Worm (Caenorhabditis elegans) whole organism, late embryonic: Measurements from ENCODE around the gene srb-11.
A peak's percentile ranks its signal among the peaks of the same experiment; 100 is the strongest.

Source experiments
- C08G9.2 ChIP-seq: sonication (generic microtip); optimal IDR thresholded peaks from 2 replicates; lab custom pipeline; 2016; ENCODE audit warnings: mild to moderate bottlenecking, missing genetic modification characterization, moderate library complexity, missing compliant biosample characterization
- F13H6.1 ChIP-seq: sonication (generic microtip); optimal IDR thresholded peaks from 2 replicates; lab custom pipeline; 2016; ENCODE audit warnings: missing genetic modification characterization, missing compliant biosample characterization
- K02D7.2 ChIP-seq: sonication (generic microtip); optimal IDR thresholded peaks from 2 replicates; lab custom pipeline; 2017; ENCODE audit warnings: mild to moderate bottlenecking, missing genetic modification characterization, missing compliant biosample characterization
- K09A11.1 ChIP-seq: sonication (generic microtip); optimal IDR thresholded peaks from 2 replicates; lab custom pipeline; 2017; ENCODE audit warnings: antibody characterized with exemption, mild to moderate bottlenecking, missing genetic modification characterization, missing compliant biosample characterization; ENCODE audit not compliant: insufficient read depth
- ahr-1 ChIP-seq: sonication (generic microtip); optimal IDR thresholded peaks from 2 replicates; lab custom pipeline; 2016; ENCODE audit warnings: missing genetic modification characterization, missing compliant biosample characterization
- ceh-19 ChIP-seq: fragments of 200-800 bp; sonication (Bioruptor generic); optimal IDR thresholded peaks from 2 replicates; lab custom pipeline; 2018; ENCODE audit warnings: mild to moderate bottlenecking, missing genetic modification characterization, missing compliant biosample characterization
- ceh-2 ChIP-seq: sonication (generic microtip); optimal IDR thresholded peaks from 2 replicates; lab custom pipeline; 2016; ENCODE audit warnings: missing genotype, missing genetic modification characterization, missing compliant biosample characterization
- ceh-22 ChIP-seq: sonication (generic microtip); optimal IDR thresholded peaks from 2 replicates; lab custom pipeline; 2017; ENCODE audit warnings: missing biosample characterization, missing genetic modification characterization
- ceh-30 ChIP-seq: fragments of 150-350 bp; optimal IDR thresholded peaks from 2 replicates; lab custom pipeline; 2014; ENCODE audit warnings: missing biosample characterization, missing genetic modification characterization
- ceh-34 ChIP-seq: sonication (generic microtip); optimal IDR thresholded peaks from 2 replicates; lab custom pipeline; 2016; ENCODE audit warnings: mild to moderate bottlenecking, missing genetic modification characterization, missing compliant biosample characterization
- ceh-45 ChIP-seq: fragments of 200-800 bp; sonication (Bioruptor generic); IDR thresholded peaks from 2 replicates; pipeline ENCODE4 v1.3.6; 2022; ENCODE audit warnings: missing genetic modification reagents, missing genetic modification characterization, missing compliant biosample characterization
- ceh-9 ChIP-seq: sonication (generic microtip); optimal IDR thresholded peaks from 2 replicates; lab custom pipeline; 2016; ENCODE audit warnings: mild to moderate bottlenecking, missing genetic modification characterization, inconsistent platforms, missing compliant biosample characterization
- che-1 ChIP-seq: sonication (generic microtip); optimal IDR thresholded peaks from 2 replicates; lab custom pipeline; 2016; ENCODE audit warnings: mild to moderate bottlenecking, missing genetic modification characterization, missing compliant biosample characterization
- dmd-4 ChIP-seq: sonication (generic microtip); optimal IDR thresholded peaks from 2 replicates; lab custom pipeline; 2016; ENCODE audit warnings: borderline replicate concordance, missing genetic modification characterization, missing compliant biosample characterization
- elt-2 ChIP-seq: sonication (generic microtip); optimal IDR thresholded peaks from 2 replicates; lab custom pipeline; 2016; ENCODE audit warnings: missing genetic modification reagents, missing genetic modification characterization, missing compliant biosample characterization
- ets-4 ChIP-seq: sonication (generic microtip); optimal IDR thresholded peaks from 2 replicates; lab custom pipeline; 2016; ENCODE audit warnings: missing genetic modification characterization, missing compliant biosample characterization
- fkh-10 ChIP-seq: fragments of 150-350 bp; optimal IDR thresholded peaks from 2 replicates; lab custom pipeline; 2014; ENCODE audit warnings: missing biosample characterization, missing genetic modification reagents, missing genetic modification characterization
- fkh-6 ChIP-seq: sonication (generic microtip); optimal IDR thresholded peaks from 2 replicates; lab custom pipeline; 2016; ENCODE audit warnings: missing genetic modification characterization, missing compliant biosample characterization
- gmeb-2 ChIP-seq: sonication (generic microtip); optimal IDR thresholded peaks from 2 replicates; lab custom pipeline; 2016; ENCODE audit warnings: missing genetic modification characterization, inconsistent platforms, missing compliant biosample characterization
- hlh-13 ChIP-seq: fragments of 200-800 bp; sonication (Bioruptor generic); optimal IDR thresholded peaks from 2 replicates; lab custom pipeline; 2018; ENCODE audit warnings: mild to moderate bottlenecking, missing genetic modification characterization, missing compliant biosample characterization
- hlh-15 ChIP-seq: sonication (generic microtip); optimal IDR thresholded peaks from 2 replicates; lab custom pipeline; 2016; ENCODE audit warnings: missing genetic modification characterization, missing compliant biosample characterization
- hlh-6 ChIP-seq: sonication (generic microtip); optimal IDR thresholded peaks from 2 replicates; lab custom pipeline; 2016; ENCODE audit warnings: missing genotype, missing genetic modification characterization, missing compliant biosample characterization
- lim-6 ChIP-seq: sonication (generic microtip); optimal IDR thresholded peaks from 2 replicates; lab custom pipeline; 2016; ENCODE audit warnings: missing genetic modification characterization, missing compliant biosample characterization
- nfya-1 ChIP-seq: sonication (generic microtip); optimal IDR thresholded peaks from 2 replicates; lab custom pipeline; 2017; ENCODE audit warnings: missing genetic modification characterization, mild to moderate bottlenecking, missing compliant biosample characterization, antibody characterized with exemption, moderate library complexity
- npax-4 ChIP-seq: sonication (generic microtip); optimal IDR thresholded peaks from 2 replicates; lab custom pipeline; 2016; ENCODE audit warnings: missing genetic modification characterization, missing compliant biosample characterization
- odd-2 ChIP-seq: sonication (generic microtip); optimal IDR thresholded peaks from 2 replicates; lab custom pipeline; 2017; ENCODE audit warnings: antibody characterized with exemption, mild to moderate bottlenecking, missing genetic modification characterization, missing compliant biosample characterization
- pax-1 ChIP-seq: fragments of 150-350 bp; optimal IDR thresholded peaks from 2 replicates; lab custom pipeline; 2014; ENCODE audit warnings: missing biosample characterization, missing genetic modification characterization
- pha-4 ChIP-seq: fragments of 150-350 bp; optimal IDR thresholded peaks from 2 replicates; lab custom pipeline; 2018; ENCODE audit warnings: missing biosample characterization, missing genetic modification reagents, missing genetic modification characterization
- pqm-1 ChIP-seq: sonication (generic microtip); optimal IDR thresholded peaks from 2 replicates; lab custom pipeline; 2016; ENCODE audit warnings: missing genetic modification characterization, missing compliant biosample characterization
- pros-1 ChIP-seq: fragments of 150-350 bp; optimal IDR thresholded peaks from 2 replicates; lab custom pipeline; 2014; ENCODE audit warnings: missing biosample characterization, missing genetic modification reagents, missing genetic modification characterization
- rnt-1 ChIP-seq: sonication (generic microtip); optimal IDR thresholded peaks from 2 replicates; lab custom pipeline; 2016; ENCODE audit warnings: missing genetic modification characterization, missing compliant biosample characterization
- sox-2 ChIP-seq: fragments of 200-800 bp; sonication (Bioruptor generic); IDR thresholded peaks from 2 replicates; pipeline ENCODE4 v1.3.6; 2022; ENCODE audit warnings: missing genetic modification reagents, missing genetic modification characterization, missing compliant biosample characterization
- sox-4 ChIP-seq: sonication (generic microtip); optimal IDR thresholded peaks from 2 replicates; lab custom pipeline; 2017; ENCODE audit warnings: mild to moderate bottlenecking, missing genetic modification characterization, inconsistent platforms, missing compliant biosample characterization
- syd-9 ChIP-seq: sonication (generic microtip); optimal IDR thresholded peaks from 2 replicates; lab custom pipeline; 2016; ENCODE audit warnings: mild to moderate bottlenecking, missing genetic modification characterization, moderate library complexity, missing compliant biosample characterization
- tbx-2 ChIP-seq: sonication (generic microtip); optimal IDR thresholded peaks from 2 replicates; lab custom pipeline; 2016; ENCODE audit warnings: missing genetic modification characterization, missing compliant biosample characterization
- ttx-3 ChIP-seq: sonication (generic microtip); optimal IDR thresholded peaks from 2 replicates; lab custom pipeline; 2016; ENCODE audit warnings: missing genetic modification reagents, missing genetic modification characterization, missing compliant biosample characterization
- unc-86 ChIP-seq: sonication (generic microtip); optimal IDR thresholded peaks from 2 replicates; lab custom pipeline; 2016; ENCODE audit warnings: missing genetic modification characterization, missing compliant biosample characterization
- zip-5 ChIP-seq: sonication (generic microtip); optimal IDR thresholded peaks from 2 replicates; lab custom pipeline; 2016; ENCODE audit warnings: missing genetic modification characterization, missing compliant biosample characterization
- ztf-16 ChIP-seq: sonication (generic microtip); optimal IDR thresholded peaks from 2 replicates; lab custom pipeline; 2017; ENCODE audit warnings: missing genetic modification characterization, missing compliant biosample characterization

Gene srb-11

ce11 chrIII:6507832-6508231 lies 15.1 kb upstream of the srb-11 start, which contains the start of gene F23F12.12:
F23F12.12 (plus strand) TSS chrIII:6508132.
- TF ChIP-seq hlh-6 (tag; lab: Kevin White, UChicago) (no peak), K02D7.2 (no peak), ztf-16 (no peak), pha-4 (tag; lab: Kevin White, UChicago) (no peak), pqm-1 (tag; lab: Kevin White, UChicago) (no peak), elt-2 (tag; lab: Kevin White, UChicago) (no peak)
- TF ChIP-seq, all 69 proteins: peak for 0

DNA sequence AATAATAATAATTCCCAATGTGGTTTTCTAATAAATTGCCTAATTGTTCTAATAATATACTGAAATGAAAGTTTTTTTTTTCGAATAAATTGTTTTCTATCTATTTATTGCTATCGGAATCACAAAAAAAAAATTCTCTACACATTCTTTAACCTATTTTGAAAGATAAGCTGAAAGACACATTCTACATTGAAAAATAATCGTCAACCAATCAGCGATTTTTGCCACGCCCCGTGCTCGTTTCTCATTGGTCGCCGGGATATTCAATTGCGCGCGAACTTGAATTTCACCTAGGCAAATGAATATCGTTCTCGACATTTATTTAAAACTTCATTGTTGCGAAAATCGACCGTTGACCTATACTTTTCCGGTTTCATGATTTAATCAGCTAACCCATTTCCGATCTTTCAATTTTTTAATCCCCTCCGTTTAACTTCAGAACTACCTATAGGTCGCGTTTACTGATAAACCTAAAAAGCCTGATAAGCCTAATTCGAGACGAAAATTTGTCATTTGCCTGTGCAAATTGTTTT lies 7.4 kb upstream of the srb-11 start, which contains the start of gene F23F12.3:
TSS of gene F23F12.3 (plus strand) at position 483 of the 533 bp plus-strand sequence.
- TF ChIP-seq che-1 (tag; lab: Kevin White, UChicago) = no peak
- peak; percentile 43 for TF ChIP-seq nfya-1 (tag; lab: Kevin White, UChicago)
- TF ChIP-seq, all 69 proteins: peak for 1

DNA sequence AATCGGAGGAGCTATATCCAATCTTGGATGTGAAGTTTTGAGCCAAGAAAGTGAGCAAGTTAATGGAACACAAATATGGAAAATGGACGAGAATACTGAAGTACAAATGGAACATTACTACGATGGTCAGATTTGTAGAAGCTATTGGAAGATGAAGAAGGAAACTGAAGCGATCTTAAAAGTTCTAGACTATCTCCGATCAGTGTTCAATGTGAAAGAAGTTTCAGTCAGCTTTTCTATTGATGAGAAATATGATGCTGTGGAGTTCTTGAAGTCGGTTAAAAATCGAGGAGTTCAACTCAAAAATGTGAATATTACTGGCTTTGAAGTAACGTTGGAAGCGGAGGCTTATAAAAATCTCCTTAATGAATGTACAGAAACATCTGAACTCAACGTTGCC lies 6.4 kb upstream of the srb-11 start:
- TF ChIP-seq npax-4 (tag; lab: Kevin White, UChicago) = no peak
- TF ChIP-seq hlh-15 (tag; lab: Kevin White, UChicago) = no peak
- no peak for TF ChIP-seq ceh-45 (GFP tag; lab: Robert Waterston, UW)
- no peak for TF ChIP-seq dmd-4 (tag; lab: Kevin White, UChicago)
- TF ChIP-seq pax-1 = no peak
- TF ChIP-seq, all 69 proteins: peak for 0

- TF ChIP-seq ets-4 (no peak), rnt-1 (tag; lab: Kevin White, UChicago) (no peak), hlh-13 (GFP tag; lab: Kevin White, UChicago) (no peak), sox-2 (GFP tag; lab: Robert Waterston, UW) (no peak), sox-4 (no peak)
Measured at ce11 chrIII:6498176-6498575, 5.5 kb upstream of the srb-11 start, which contains the start of gene sdz-15. sdz-15 (plus strand) TSS chrIII:6498476.

DNA sequence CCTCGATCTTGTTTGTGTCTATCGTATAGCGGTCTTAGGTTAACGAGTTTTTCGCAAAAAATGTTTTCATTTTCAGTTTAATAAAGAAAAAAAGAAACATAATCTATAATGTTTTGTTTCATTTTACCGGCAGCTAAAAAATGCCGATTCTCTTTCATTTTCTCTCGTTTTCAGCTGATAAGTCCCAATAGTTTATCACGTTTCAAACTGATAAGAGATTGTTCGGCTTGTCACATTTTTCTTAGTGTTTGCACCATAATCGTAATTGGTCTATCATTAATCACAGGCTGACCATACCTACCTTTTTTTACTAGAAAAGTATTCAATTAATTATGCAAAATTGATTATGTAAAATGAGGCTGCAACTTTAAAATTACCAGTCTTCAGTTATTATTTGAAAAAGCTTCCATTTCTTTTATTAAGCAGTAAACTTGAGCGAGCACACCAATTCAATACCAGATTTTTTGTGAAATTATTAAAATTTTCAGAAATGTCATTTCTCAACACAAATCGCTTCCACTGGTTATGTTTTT lies 2.5 kb upstream of the srb-11 start, which contains the start of gene F23F12.13:
TSS of gene F23F12.13 (plus strand) at position 483 of the 533 bp plus-strand sequence.
- TF ChIP-seq ahr-1 (tag; lab: Kevin White, UChicago) (no peak), elt-2 (tag; lab: Kevin White, UChicago) (peak; percentile 69)

- no peak for TF ChIP-seq odd-2 (tag; lab: Kevin White, UChicago)
- TF ChIP-seq ztf-16 = no peak
- no peak for TF ChIP-seq hlh-6 (tag; lab: Kevin White, UChicago)
- TF ChIP-seq ceh-9 (tag; lab: Kevin White, UChicago) = no peak
- no peak for TF ChIP-seq dmd-4 (tag; lab: Kevin White, UChicago)
- TF ChIP-seq ceh-34 = no peak
- no peak for TF ChIP-seq tbx-2
- TF ChIP-seq zip-5 = no peak
- no peak for TF ChIP-seq fkh-6 (tag; lab: Kevin White, UChicago)
- TF ChIP-seq K09A11.1 (tag; lab: Kevin White, UChicago) = no peak
- no peak for TF ChIP-seq pros-1
- TF ChIP-seq fkh-10 (GFP tag; lab: Kevin White, UChicago) = no peak
- no peak for TF ChIP-seq ttx-3 (tag; lab: Kevin White, UChicago)
Measured at ce11 chrIII:6490989-6491388, 1.7 kb downstream of the srb-11 start.

- TF ChIP-seq syd-9 (no peak), F13H6.1 (no peak), ceh-2 (tag; lab: Kevin White, UChicago) (no peak), ceh-19 (GFP tag; lab: Kevin White, UChicago) (no peak), gmeb-2 (tag; lab: Kevin White, UChicago) (no peak), ceh-30 (no peak), pqm-1 (tag; lab: Kevin White, UChicago) (no peak), ceh-9 (tag; lab: Kevin White, UChicago) (no peak), ceh-22 (no peak), sox-2 (GFP tag; lab: Robert Waterston, UW) (no peak), C08G9.2 (tag; lab: Kevin White, UChicago) (no peak), K02D7.2 (no peak), hlh-13 (GFP tag; lab: Kevin White, UChicago) (no peak), unc-86 (tag; lab: Kevin White, UChicago) (no peak), lim-6 (no peak)
Measured at ce11 chrIII:6489493-6489892, 3.2 kb downstream of the srb-11 start, which contains the start of gene rpt-3. rpt-3 (plus strand) TSS chrIII:6489793.
